Worm (Caenorhabditis elegans): ENCODE data around the gene Y113G7A.12.

DNA sequence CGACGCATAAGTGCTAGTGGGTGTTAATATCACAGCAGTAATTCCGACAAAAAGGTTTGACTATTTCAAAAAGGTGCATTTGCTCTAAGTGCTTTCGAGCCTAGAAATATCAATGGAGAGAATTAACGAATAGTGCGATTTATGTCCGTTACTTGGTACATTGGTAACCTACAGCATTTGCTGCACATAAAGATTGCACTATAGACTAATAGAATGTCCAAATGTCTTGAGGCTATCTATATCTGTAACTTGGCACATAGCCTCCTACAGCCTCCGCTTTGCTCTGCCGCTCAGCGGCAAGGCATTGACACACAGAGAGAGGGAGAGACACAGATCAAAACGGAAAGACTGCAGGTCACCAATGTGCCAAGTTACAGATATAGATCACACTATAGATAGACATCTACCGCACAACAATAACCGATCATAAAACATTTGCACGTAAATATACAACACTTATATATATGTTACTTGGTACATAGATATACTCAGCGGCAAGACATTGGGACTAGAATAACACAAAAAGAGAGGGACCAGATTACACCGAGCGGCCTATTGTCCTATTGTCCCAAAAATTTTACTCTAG, 53.2 kb downstream of the Y113G7A.12 start, which contains the start of the genes srh-217 and Y113G7B.28:
- TF ChIP-seq hlh-6 (tag; optimal IDR thresholded peaks at IDR 0.05), result no peak
- no peak for TF ChIP-seq ceh-14 (tag; optimal IDR thresholded peaks at IDR 0.05)
- no peak for TF ChIP-seq mec-3 (tag; optimal IDR thresholded peaks at IDR 0.05; ENCODE audit: borderline replicate concordance)
